Fruit fly (Drosophila melanogaster) whole organism, embryonic: ENCODE measurements around the gene Rpn9.
A peak's percentile ranks its signal among the peaks of the same experiment; 100 is the strongest.

ENCODE experiments used
- B-H1 ChIP-seq: fragments of 200-800 bp; sonication (Bioruptor generic); IDR thresholded peaks from 3 replicates; pipeline ENCODE4 v1.3.6; 2022; ENCODE audit warnings: missing biosample characterization, missing genetic modification characterization
- Bdp1 ChIP-seq: fragments of 200-800 bp; sonication (Bioruptor generic); optimal IDR thresholded peaks from 3 replicates; lab custom pipeline; 2016; ENCODE audit warnings: missing biosample characterization, missing genetic modification characterization
- CG10431 ChIP-seq: fragments of 200-800 bp; sonication (Bioruptor generic); optimal IDR thresholded peaks from 3 replicates; lab custom pipeline; 2018; ENCODE audit warnings: missing biosample characterization, mild to moderate bottlenecking, missing genetic modification characterization
- CG10565 ChIP-seq: fragments of 200-800 bp; sonication (Bioruptor generic); optimal IDR thresholded peaks from 3 replicates; lab custom pipeline; 2016; ENCODE audit warnings: missing biosample characterization, mild to moderate bottlenecking, missing genetic modification characterization
- CG11560 ChIP-seq: fragments of 200-800 bp; sonication (Bioruptor generic); IDR thresholded peaks from 3 replicates; pipeline ENCODE4 v1.3.6; 2022; ENCODE audit warnings: missing biosample characterization, missing genetic modification characterization
- CG15696 ChIP-seq: fragments of 200-800 bp; sonication (Bioruptor generic); optimal IDR thresholded peaks from 2 replicates; lab custom pipeline; 2019; ENCODE audit warnings: missing biosample characterization, mild to moderate bottlenecking, missing genetic modification characterization, moderate library complexity
- CG2116 ChIP-seq: fragments of 200-800 bp; sonication (Bioruptor generic); optimal IDR thresholded peaks from 3 replicates; lab custom pipeline; 2018; ENCODE audit warnings: missing biosample characterization, mild to moderate bottlenecking, missing genetic modification characterization
- CG30403 ChIP-seq: fragments of 200-800 bp; sonication (Bioruptor generic); optimal IDR thresholded peaks from 3 replicates; lab custom pipeline; 2016; ENCODE audit warnings: missing biosample characterization, missing genetic modification characterization
- CG3065 ChIP-seq: fragments of 200-800 bp; sonication (Bioruptor generic); optimal IDR thresholded peaks from 2 replicates; lab custom pipeline; 2016; ENCODE audit warnings: missing biosample characterization, missing genetic modification characterization
- CG31224 ChIP-seq: fragments of 200-800 bp; sonication (Bioruptor generic); IDR thresholded peaks from 2 replicates; pipeline ENCODE4 v1.3.6; 2022; ENCODE audit warnings: missing biosample characterization, missing genetic modification characterization
- CG31441 ChIP-seq: fragments of 200-800 bp; sonication (Bioruptor generic); IDR thresholded peaks from 2 replicates; pipeline ENCODE4 v1.3.6; 2022; ENCODE audit warnings: missing biosample characterization, missing genetic modification characterization
- CG33557 ChIP-seq: fragments of 200-800 bp; sonication (Bioruptor generic); optimal IDR thresholded peaks from 2 replicates; lab custom pipeline; 2019; ENCODE audit warnings: missing biosample characterization, mild to moderate bottlenecking, missing genetic modification characterization, moderate library complexity
- CG4820 ChIP-seq: fragments of 200-800 bp; sonication (Bioruptor generic); optimal IDR thresholded peaks from 3 replicates; lab custom pipeline; 2016; ENCODE audit warnings: missing biosample characterization, missing genetic modification characterization
- CG5180 ChIP-seq: fragments of 200-800 bp; sonication (Bioruptor generic); optimal IDR thresholded peaks from 3 replicates; lab custom pipeline; 2017; ENCODE audit warnings: missing biosample characterization, missing genetic modification characterization, mild to moderate bottlenecking, moderate library complexity, missing genetic modification reagents
- CG7786 ChIP-seq: fragments of 200-800 bp; sonication (Bioruptor generic); optimal IDR thresholded peaks from 2 replicates; lab custom pipeline; 2016; ENCODE audit warnings: missing biosample characterization, missing genetic modification characterization
- CG8765 ChIP-seq: fragments of 200-800 bp; sonication (Bioruptor generic); IDR thresholded peaks from 2 replicates; pipeline ENCODE4 v1.3.6; 2022; ENCODE audit warnings: missing biosample characterization, missing genetic modification characterization
- CG8944 ChIP-seq: fragments of 200-800 bp; sonication (Bioruptor generic); optimal IDR thresholded peaks from 3 replicates; lab custom pipeline; 2016; ENCODE audit warnings: missing biosample characterization, missing genetic modification characterization
- Camta ChIP-seq: fragments of 200-800 bp; sonication (Bioruptor generic); optimal IDR thresholded peaks from 2 replicates; lab custom pipeline; 2016; ENCODE audit warnings: missing biosample characterization, missing genetic modification characterization
- CrebB ChIP-seq: fragments of 200-800 bp; sonication (Bioruptor generic); optimal IDR thresholded peaks from 3 replicates; lab custom pipeline; 2018; ENCODE audit warnings: missing biosample characterization, mild to moderate bottlenecking, missing genetic modification characterization
- Dip2 ChIP-seq: fragments of 200-800 bp; sonication (Bioruptor generic); IDR thresholded peaks from 2 replicates; pipeline ENCODE4 v1.3.6; 2022; ENCODE audit warnings: missing biosample characterization, missing genetic modification characterization
- E2f1 ChIP-seq: fragments of 200-800 bp; sonication (Bioruptor generic); IDR thresholded peaks from 2 replicates; pipeline ENCODE4 v1.3.6; 2022; ENCODE audit warnings: missing biosample characterization, missing genetic modification characterization
- Pdp1 ChIP-seq, 2 experiments: fragments of 200-800 bp; sonication (Bioruptor generic); optimal IDR thresholded peaks; 3 replicates each; lab custom pipeline; 2016; ENCODE audit warnings: missing biosample characterization in 2 of 2, missing genetic modification characterization in 2 of 2, mild to moderate bottlenecking in 1 of 2, moderate library complexity in 1 of 2
- Ssrp ChIP-seq: fragments of 200-800 bp; sonication (Bioruptor generic); optimal IDR thresholded peaks from 2 replicates; lab custom pipeline; 2018; ENCODE audit warnings: missing biosample characterization, mild to moderate bottlenecking, missing genetic modification characterization, moderate library complexity
- Stat92E ChIP-seq, 3 experiments: fragments of >200 bp in 2 of 3; fragments of 200-800 bp in 1 of 3; sonication (Bioruptor generic) in 1 of 3; optimal IDR thresholded peaks; 2 replicates each; lab custom pipeline; 2017 to 2019; ENCODE audit warnings: missing biosample characterization in 3 of 3, missing genetic modification characterization in 3 of 3, mild to moderate bottlenecking in 1 of 3, moderate library complexity in 1 of 3
- cas ChIP-seq: fragments of 200-800 bp; sonication (Bioruptor generic); IDR thresholded peaks from 2 replicates; pipeline ENCODE4 v1.3.6; 2022; ENCODE audit warnings: missing biosample characterization, missing genetic modification characterization
- chinmo ChIP-seq: fragments of 200-800 bp; sonication (Bioruptor generic); IDR thresholded peaks from 4 replicates; pipeline ENCODE4 v1.3.6; 2022; ENCODE audit warnings: missing biosample characterization, missing genetic modification characterization; ENCODE audit not compliant: partially characterized antibody
- chm ChIP-seq: fragments of 200-800 bp; sonication (Bioruptor generic); IDR thresholded peaks from 2 replicates; pipeline ENCODE4 v1.3.6; 2022; ENCODE audit warnings: missing biosample characterization, missing genetic modification characterization
- dm ChIP-seq: fragments of 200-800 bp; sonication (Bioruptor generic); optimal IDR thresholded peaks from 3 replicates; lab custom pipeline; 2016; ENCODE audit warnings: missing biosample characterization, missing genetic modification characterization
- dmrt99B ChIP-seq: fragments of 200-800 bp; sonication (Bioruptor generic); optimal IDR thresholded peaks from 2 replicates; lab custom pipeline; 2018; ENCODE audit warnings: missing biosample characterization, mild to moderate bottlenecking, missing genetic modification characterization, moderate library complexity
- dpn ChIP-seq, 2 experiments: fragments of 200-800 bp; sonication (Bioruptor generic); optimal IDR thresholded peaks; 3 replicates each; lab custom pipeline; 2016; ENCODE audit warnings: missing biosample characterization in 2 of 2, missing genetic modification characterization in 2 of 2
- exex ChIP-seq: fragments of 200-800 bp; sonication (Bioruptor generic); optimal IDR thresholded peaks from 4 replicates; lab custom pipeline; 2018; ENCODE audit warnings: missing biosample characterization, mild to moderate bottlenecking, missing genetic modification characterization, moderate library complexity
- fd64A ChIP-seq: fragments of 200-800 bp; sonication (Bioruptor generic); optimal IDR thresholded peaks from 3 replicates; lab custom pipeline; 2018; ENCODE audit warnings: missing biosample characterization, mild to moderate bottlenecking, missing genetic modification characterization
- gcm ChIP-seq: fragments of 200-800 bp; sonication (Bioruptor generic); optimal IDR thresholded peaks from 2 replicates; lab custom pipeline; 2019; ENCODE audit warnings: missing biosample characterization, mild to moderate bottlenecking, missing genetic modification characterization, moderate library complexity
- grn ChIP-seq: fragments of 200-800 bp; sonication (Bioruptor generic); optimal IDR thresholded peaks from 3 replicates; lab custom pipeline; 2017; ENCODE audit warnings: missing biosample characterization, missing genetic modification characterization
- h ChIP-seq: fragments of >200 bp; optimal IDR thresholded peaks from 2 replicates; lab custom pipeline; 2017
- hb ChIP-seq: fragments of 200-800 bp; sonication (Bioruptor generic); IDR thresholded peaks from 3 replicates; pipeline ENCODE4 v1.3.6; 2022; ENCODE audit warnings: missing biosample characterization, missing genetic modification characterization; ENCODE audit not compliant: partially characterized antibody
- hkb ChIP-seq, 2 experiments: fragments of 200-800 bp in 1 of 2; fragments of >200 bp in 1 of 2; sonication (Bioruptor generic) in 1 of 2; IDR thresholded peaks in 1 of 2; optimal IDR thresholded peaks in 1 of 2; 2 replicates each; pipeline versions ENCODE4 v1.3.6 to Lab custom; 2017 to 2022; ENCODE audit warnings: missing biosample characterization in 1 of 2, missing genetic modification characterization in 1 of 2
- jumu ChIP-seq: fragments of 200-800 bp; sonication (Bioruptor generic); optimal IDR thresholded peaks from 3 replicates; lab custom pipeline; 2016; ENCODE audit warnings: missing biosample characterization, missing genetic modification characterization
- ken ChIP-seq: fragments of 200-800 bp; sonication (Bioruptor generic); IDR thresholded peaks from 3 replicates; pipeline ENCODE4 v1.3.6; 2022; ENCODE audit warnings: missing biosample characterization, missing genetic modification characterization
- lab ChIP-seq: fragments of 200-800 bp; sonication (Bioruptor generic); optimal IDR thresholded peaks from 3 replicates; lab custom pipeline; 2017; ENCODE audit warnings: missing biosample characterization, missing genetic modification characterization, mild to moderate bottlenecking, moderate library complexity, missing genetic modification reagents
- nerfin-2 ChIP-seq: fragments of 200-800 bp; sonication (Bioruptor generic); IDR thresholded peaks from 2 replicates; pipeline ENCODE4 v1.3.6; 2022; ENCODE audit warnings: missing biosample characterization, missing genetic modification characterization; ENCODE audit not compliant: partially characterized antibody
- onecut ChIP-seq: fragments of 200-800 bp; sonication (Bioruptor generic); IDR thresholded peaks from 2 replicates; pipeline ENCODE4 v1.3.6; 2022; ENCODE audit warnings: missing biosample characterization, missing genetic modification characterization
- pb ChIP-seq: fragments of 200-800 bp; sonication (Bioruptor generic); optimal IDR thresholded peaks from 3 replicates; lab custom pipeline; 2016; ENCODE audit warnings: missing biosample characterization, missing genetic modification characterization
- repo ChIP-seq: fragments of 200-800 bp; sonication (Bioruptor generic); optimal IDR thresholded peaks from 2 replicates; lab custom pipeline; 2016; ENCODE audit warnings: missing biosample characterization, missing genetic modification characterization
- sd ChIP-seq: fragments of 200-800 bp; sonication (Bioruptor generic); optimal IDR thresholded peaks from 3 replicates; lab custom pipeline; 2018; ENCODE audit warnings: missing biosample characterization, mild to moderate bottlenecking, missing genetic modification characterization, moderate library complexity
- sens-2 ChIP-seq: fragments of 200-800 bp; sonication (Bioruptor generic); IDR thresholded peaks from 2 replicates; pipeline ENCODE4 v1.3.6; 2022; ENCODE audit warnings: missing biosample characterization, missing genetic modification characterization
- sr ChIP-seq: fragments of 200-800 bp; sonication (Bioruptor generic); IDR thresholded peaks from 3 replicates; pipeline ENCODE4 v1.3.6; 2022; ENCODE audit warnings: missing biosample characterization, missing genetic modification characterization
- sug ChIP-seq: fragments of 200-800 bp; optimal IDR thresholded peaks from 2 replicates; lab custom pipeline; 2019; ENCODE audit warnings: missing biosample characterization, mild to moderate bottlenecking, missing genetic modification characterization, moderate library complexity
- tin ChIP-seq: fragments of 200-800 bp; sonication (Bioruptor generic); optimal IDR thresholded peaks from 3 replicates; lab custom pipeline; 2016; ENCODE audit warnings: missing biosample characterization, missing genetic modification characterization
- wek ChIP-seq: fragments of 200-800 bp; sonication (Bioruptor generic); optimal IDR thresholded peaks from 3 replicates; lab custom pipeline; 2018; ENCODE audit warnings: missing biosample characterization, mild to moderate bottlenecking, missing genetic modification characterization, moderate library complexity

Rpn9 gene

dm6 chr3R:23732990-23733512 is at the start of gene Rpn9, which contains the start of gene Hmgcr:
Gene Rpn9, minus strand, starts transcription at chr3R:23733462.
Gene Hmgcr, plus strand, starts transcription at chr3R:23733324.
- TF ChIP-seq Ssrp (tag; lab: Kevin White, UChicago) (no peak), CG31224 (GFP tag; lab: Robert Waterston, UW) (no peak), cas (GFP tag; lab: Robert Waterston, UW) (no peak), CG15696 (tag; lab: Kevin White, UChicago) (no peak), chm (GFP tag; lab: Robert Waterston, UW) (peak; percentile 70; the same call in 1 of the 2 replicates), Camta (GFP tag; lab: Kevin White, UChicago) (peak; percentile 21), pb (GFP tag; lab: Kevin White, UChicago) (no peak), wek (GFP tag; lab: Kevin White, UChicago) (peak; percentile 30), CG7786 (GFP tag; lab: Kevin White, UChicago) (no peak), lab (peak; percentile 32), gcm (GFP tag; lab: Kevin White, UChicago) (peak; percentile 30), CG8944 (GFP tag; lab: Kevin White, UChicago) (no peak), dm (GFP tag; lab: Kevin White, UChicago) (peak; percentile 41), Pdp1 (GFP tag; optimal IDR thresholded peaks at IDR 0.05; lab: Kevin White, UChicago) (peak in 1 of 2 experiments; percentile 99), sr (GFP tag; lab: Robert Waterston, UW) (no peak), hb (GFP tag; lab: Robert Waterston, UW) (no peak), sug (tag; lab: Kevin White, UChicago) (peak; percentile 33), CG31441 (GFP tag; lab: Robert Waterston, UW) (peak; percentile 42), fd64A (no peak), chinmo (GFP tag; lab: Robert Waterston, UW) (no peak), CrebB (tag; lab: Kevin White, UChicago) (peak; percentile 38), Dip2 (GFP tag; lab: Robert Waterston, UW) (no peak), sd (tag; lab: Kevin White, UChicago) (no peak), onecut (peak; percentile 26; the same call in 1 of the 2 replicates), exex (peak; percentile 17), hkb (optimal IDR thresholded peaks at IDR 0.05; lab: Kevin White, UChicago) (peak; percentile 89), hkb (GFP tag; IDR thresholded peaks at IDR 0.05; lab: Robert Waterston, UW) (no peak), tin (GFP tag; lab: Kevin White, UChicago) (no peak), Stat92E (GFP tag; optimal IDR thresholded peaks at IDR 0.05; lab: Kevin White, UChicago) (peak in 1 of 3 experiments; percentile 56), CG10431 (GFP tag; lab: Kevin White, UChicago) (peak; percentile 54), jumu (GFP tag; lab: Kevin White, UChicago) (peak; percentile 8), h (lab: Kevin White, UChicago) (no peak), CG11560 (peak; percentile 99), CG8765 (no peak), ken (GFP tag; lab: Robert Waterston, UW) (no peak), CG10565 (GFP tag; lab: Kevin White, UChicago) (no peak), CG33557 (GFP tag; lab: Kevin White, UChicago) (peak; percentile 24), CG30403 (GFP tag; lab: Kevin White, UChicago) (peak; percentile 13), CG5180 (GFP tag; lab: Kevin White, UChicago) (no peak), Bdp1 (GFP tag; lab: Kevin White, UChicago) (peak; percentile 20), nerfin-2 (GFP tag; lab: Robert Waterston, UW) (no peak), sens-2 (GFP tag; lab: Robert Waterston, UW) (no peak), repo (GFP tag; lab: Kevin White, UChicago) (no peak), CG3065 (GFP tag; lab: Kevin White, UChicago) (no peak), CG4820 (GFP tag; lab: Kevin White, UChicago) (no peak), E2f1 (GFP tag; lab: Robert Waterston, UW) (no peak), dmrt99B (tag; lab: Kevin White, UChicago) (no peak), B-H1 (GFP tag; lab: Robert Waterston, UW) (no peak), CG2116 (peak; percentile 72), dpn (GFP tag; optimal IDR thresholded peaks at IDR 0.05; lab: Kevin White, UChicago) (peak; percentile 14 to 24), grn (GFP tag; lab: Kevin White, UChicago) (no peak)
